Worm (Caenorhabditis elegans) whole organism, L1 larva: Measurements from ENCODE around the gene R08E5.1.

Experiments
- C16A3.4 ChIP-seq: fragments of 150-350 bp; optimal IDR thresholded peaks from 2 replicates; lab custom pipeline; 2014; ENCODE audit warnings: missing biosample characterization, missing genetic modification characterization
- C34B4.2 ChIP-seq: sonication (generic microtip); optimal IDR thresholded peaks from 2 replicates; lab custom pipeline; 2017; ENCODE audit warnings: mild to moderate bottlenecking, missing genetic modification characterization, missing compliant biosample characterization
- aha-1 ChIP-seq: fragments of 150-350 bp; optimal IDR thresholded peaks from 2 replicates; lab custom pipeline; 2014; ENCODE audit warnings: missing biosample characterization, missing genetic modification characterization
- alr-1 ChIP-seq: fragments of 200-800 bp; sonication (Bioruptor generic); optimal IDR thresholded peaks from 2 replicates; lab custom pipeline; 2018; ENCODE audit warnings: borderline replicate concordance, mild to moderate bottlenecking, missing genetic modification characterization, missing compliant biosample characterization
- aly-2 ChIP-seq: fragments of 150-350 bp; optimal IDR thresholded peaks from 2 replicates; lab custom pipeline; 2014; ENCODE audit warnings: missing biosample characterization, missing genetic modification characterization
- ama-1 ChIP-seq: fragments of 150-350 bp; optimal IDR thresholded peaks from 2 replicates; lab custom pipeline; 2014
- blmp-1 ChIP-seq: fragments of 150-350 bp; optimal IDR thresholded peaks from 2 replicates; lab custom pipeline; 2014; ENCODE audit warnings: missing biosample characterization, missing genetic modification characterization
- ceh-90 ChIP-seq: sonication (generic microtip); optimal IDR thresholded peaks from 2 replicates; lab custom pipeline; 2016; ENCODE audit warnings: missing genetic modification characterization, missing compliant biosample characterization
- ces-1 ChIP-seq: fragments of 150-350 bp; optimal IDR thresholded peaks from 2 replicates; lab custom pipeline; 2014; ENCODE audit warnings: missing biosample characterization, missing genetic modification reagents, missing genetic modification characterization
- dsc-1 ChIP-seq: sonication (generic microtip); optimal IDR thresholded peaks from 2 replicates; lab custom pipeline; 2016; ENCODE audit warnings: mild to moderate bottlenecking, missing genetic modification characterization, missing compliant biosample characterization
- egl-13 ChIP-seq: sonication (generic microtip); optimal IDR thresholded peaks from 2 replicates; lab custom pipeline; 2016; ENCODE audit warnings: missing genotype, missing genetic modification reagents, missing genetic modification characterization, missing compliant biosample characterization
- elt-2 ChIP-seq: sonication (generic microtip); optimal IDR thresholded peaks from 2 replicates; lab custom pipeline; 2016; ENCODE audit warnings: missing genetic modification characterization, mild to moderate bottlenecking, inconsistent platforms, missing compliant biosample characterization, missing genetic modification reagents
- fkh-4 ChIP-seq: sonication (generic microtip); optimal IDR thresholded peaks from 2 replicates; lab custom pipeline; 2016; ENCODE audit warnings: missing compliant biosample characterization, missing genetic modification characterization, borderline replicate concordance
- fkh-8 ChIP-seq: sonication (generic microtip); optimal IDR thresholded peaks from 2 replicates; lab custom pipeline; 2016; ENCODE audit warnings: mild to moderate bottlenecking, missing genetic modification characterization, missing compliant biosample characterization
- fos-1 ChIP-seq: fragments of 150-350 bp; optimal IDR thresholded peaks from 2 replicates; lab custom pipeline; 2014; ENCODE audit warnings: missing biosample characterization, missing genetic modification characterization
- grh-1 ChIP-seq: fragments of 200-800 bp; sonication (Bioruptor generic); IDR thresholded peaks from 2 replicates; pipeline ENCODE4 v1.3.6; 2022; ENCODE audit warnings: missing genetic modification reagents, missing genetic modification characterization, missing compliant biosample characterization
- hlh-17 ChIP-seq: fragments of 200-800 bp; sonication (Bioruptor generic); optimal IDR thresholded peaks from 2 replicates; lab custom pipeline; 2018; ENCODE audit warnings: missing genetic modification characterization, mild to moderate bottlenecking, missing compliant biosample characterization, moderate library complexity, borderline replicate concordance
- hpl-2 ChIP-seq: fragments of 150-350 bp; optimal IDR thresholded peaks from 2 replicates; lab custom pipeline; 2014; ENCODE audit warnings: missing biosample characterization, missing genetic modification reagents, missing genetic modification characterization
- isw-1 ChIP-seq: fragments of 200-800 bp; sonication (Bioruptor generic); IDR thresholded peaks from 2 replicates; pipeline ENCODE4 v1.3.6; 2022; ENCODE audit warnings: missing genetic modification characterization, missing compliant biosample characterization
- lin-15B ChIP-seq: fragments of 150-350 bp; sonication (generic microtip); optimal IDR thresholded peaks from 3 replicates; lab custom pipeline; 2014; ENCODE audit warnings: missing biosample characterization, missing genetic modification characterization
- lin-35 ChIP-seq, 2 experiments: fragments of 150-350 bp; optimal IDR thresholded peaks; 2 replicates each; lab custom pipeline; 2014; ENCODE audit warnings: missing biosample characterization in 2 of 2, missing genetic modification characterization in 2 of 2, missing genetic modification reagents in 2 of 2
- lin-39 ChIP-seq: fragments of 150-350 bp; optimal IDR thresholded peaks from 2 replicates; lab custom pipeline; 2014; ENCODE audit warnings: missing biosample characterization, missing genetic modification reagents, missing genetic modification characterization
- lir-3 ChIP-seq: sonication (generic microtip); optimal IDR thresholded peaks from 2 replicates; lab custom pipeline; 2016; ENCODE audit warnings: mild to moderate bottlenecking, missing genetic modification characterization, moderate library complexity, missing compliant biosample characterization; ENCODE audit not compliant: poor library complexity
- lsy-2 ChIP-seq, 2 experiments: fragments of 150-350 bp; optimal IDR thresholded peaks; 2 replicates each; lab custom pipeline; 2014; ENCODE audit warnings: missing biosample characterization in 2 of 2, missing genetic modification characterization in 2 of 2
- mab-9 ChIP-seq: fragments of 200-800 bp; sonication (Bioruptor generic); IDR thresholded peaks from 2 replicates; pipeline ENCODE4 v1.3.6; 2022; ENCODE audit warnings: missing genetic modification reagents, missing genetic modification characterization, missing compliant biosample characterization
- nhr-11 ChIP-seq: fragments of 150-350 bp; optimal IDR thresholded peaks from 2 replicates; lab custom pipeline; 2014; ENCODE audit warnings: missing biosample characterization, missing genetic modification characterization
- nhr-237 ChIP-seq: fragments of 150-350 bp; optimal IDR thresholded peaks from 2 replicates; lab custom pipeline; 2014; ENCODE audit warnings: missing biosample characterization, missing genetic modification characterization
- nhr-28 ChIP-seq: fragments of 150-350 bp; optimal IDR thresholded peaks from 2 replicates; lab custom pipeline; 2014; ENCODE audit warnings: missing biosample characterization, missing genetic modification characterization
- nhr-47 ChIP-seq: sonication (generic microtip); optimal IDR thresholded peaks from 2 replicates; lab custom pipeline; 2016; ENCODE audit warnings: mild to moderate bottlenecking, missing genetic modification characterization, moderate library complexity, missing compliant biosample characterization
- nhr-71 ChIP-seq: sonication (generic microtip); optimal IDR thresholded peaks from 2 replicates; lab custom pipeline; 2016; ENCODE audit warnings: mild to moderate bottlenecking, missing genetic modification characterization, moderate library complexity, missing compliant biosample characterization
- nhr-76 ChIP-seq: sonication (generic microtip); optimal IDR thresholded peaks from 2 replicates; lab custom pipeline; 2017; ENCODE audit warnings: missing biosample characterization, missing genetic modification characterization
- nhr-77 ChIP-seq: fragments of 150-350 bp; optimal IDR thresholded peaks from 2 replicates; lab custom pipeline; 2014; ENCODE audit warnings: missing biosample characterization, missing genetic modification characterization
- nhr-84 ChIP-seq: sonication (generic microtip); optimal IDR thresholded peaks from 2 replicates; lab custom pipeline; 2017; ENCODE audit warnings: missing biosample characterization, missing genetic modification characterization
- nhr-85 ChIP-seq: sonication (generic microtip); peaks from one replicate; lab custom pipeline; 2016; ENCODE audit warnings: missing genetic modification characterization, inconsistent platforms, missing compliant biosample characterization
- pag-3 ChIP-seq: sonication (generic microtip); optimal IDR thresholded peaks from 2 replicates; lab custom pipeline; 2017; ENCODE audit warnings: missing genetic modification characterization, mild to moderate bottlenecking, missing compliant biosample characterization, antibody characterized with exemption, borderline replicate concordance; ENCODE audit not compliant: insufficient read depth
- pqm-1 ChIP-seq: sonication (generic microtip); optimal IDR thresholded peaks from 3 replicates; lab custom pipeline; 2017; ENCODE audit warnings: missing biosample characterization, missing genetic modification characterization
- rnt-1 ChIP-seq: sonication (generic microtip); optimal IDR thresholded peaks from 2 replicates; lab custom pipeline; 2016; ENCODE audit warnings: mild to moderate bottlenecking, missing genetic modification characterization, moderate library complexity, missing compliant biosample characterization
- snu-23 ChIP-seq: sonication (generic microtip); optimal IDR thresholded peaks from 2 replicates; lab custom pipeline; 2016; ENCODE audit warnings: missing genetic modification characterization, missing compliant biosample characterization
- sox-4 ChIP-seq: sonication (generic microtip); optimal IDR thresholded peaks from 2 replicates; lab custom pipeline; 2016; ENCODE audit warnings: missing genetic modification characterization, missing compliant biosample characterization
- sup-37 ChIP-seq: fragments of 200-800 bp; sonication (Bioruptor generic); optimal IDR thresholded peaks from 2 replicates; lab custom pipeline; 2018; ENCODE audit warnings: mild to moderate bottlenecking, missing genetic modification characterization, missing compliant biosample characterization
- tbx-2 ChIP-seq: sonication (generic microtip); optimal IDR thresholded peaks from 2 replicates; lab custom pipeline; 2016; ENCODE audit warnings: missing genetic modification characterization, missing compliant biosample characterization
- tlp-1 ChIP-seq: fragments of 150-350 bp; optimal IDR thresholded peaks from 2 replicates; lab custom pipeline; 2014; ENCODE audit warnings: missing biosample characterization, missing genetic modification characterization
- unc-130 ChIP-seq: fragments of 150-350 bp; optimal IDR thresholded peaks from 2 replicates; lab custom pipeline; 2017; ENCODE audit warnings: missing biosample characterization, missing genetic modification characterization, inconsistent platforms
- unc-30 ChIP-seq: sonication (generic microtip); optimal IDR thresholded peaks from 2 replicates; lab custom pipeline; 2017; ENCODE audit warnings: missing biosample characterization, missing genetic modification characterization
- unc-62 ChIP-seq: fragments of 150-350 bp; optimal IDR thresholded peaks from 2 replicates; lab custom pipeline; 2014; ENCODE audit warnings: missing biosample characterization, missing genetic modification reagents, missing genetic modification characterization
- unc-98 ChIP-seq: fragments of 200-800 bp; sonication (Bioruptor generic); IDR thresholded peaks from 2 replicates; pipeline ENCODE4 v1.3.6; 2022; ENCODE audit warnings: missing genetic modification characterization, missing compliant biosample characterization
- vab-15 ChIP-seq: sonication (generic microtip); optimal IDR thresholded peaks from 2 replicates; lab custom pipeline; 2017; ENCODE audit warnings: missing genotype, mild to moderate bottlenecking, missing genetic modification characterization, missing compliant biosample characterization
- zag-1 ChIP-seq: fragments of 150-350 bp; optimal IDR thresholded peaks from 2 replicates; lab custom pipeline; 2014; ENCODE audit warnings: missing biosample characterization, missing genetic modification characterization
- ztf-11 ChIP-seq, 2 experiments: sonication (generic microtip); optimal IDR thresholded peaks; 2 replicates each; lab custom pipeline; 2016 to 2017; ENCODE audit warnings: missing genetic modification characterization in 2 of 2, missing biosample characterization in 1 of 2, missing compliant biosample characterization in 1 of 2
- ztf-4 ChIP-seq: fragments of 150-350 bp; optimal IDR thresholded peaks from 2 replicates; lab custom pipeline; 2014; ENCODE audit warnings: missing biosample characterization, missing genetic modification characterization

The R08E5.1 gene

ce11 chrV:3760839-3761238, 10.5 kb downstream of the R08E5.1 start, which contains the start of gene oac-55:
Gene oac-55, plus strand, starts transcription at chrV:3761139.
- TF ChIP-seq nhr-77 (tag; lab: Kevin White, UChicago), result no peak
- TF ChIP-seq ama-1 (lab: Kevin White, UChicago), result no peak
- TF ChIP-seq hpl-2 (GFP tag; lab: Kevin White, UChicago), result no peak
- no peak for TF ChIP-seq ces-1 (GFP tag; lab: Kevin White, UChicago)
- TF ChIP-seq elt-2, result no peak
- TF ChIP-seq lin-35 (GFP tag; optimal IDR thresholded peaks at IDR 0.05; lab: Kevin White, UChicago), result no peak
- no peak for TF ChIP-seq unc-62 (GFP tag; lab: Kevin White, UChicago)
- TF ChIP-seq rnt-1 (tag; lab: Kevin White, UChicago), result no peak
- TF ChIP-seq tbx-2 (tag; lab: Kevin White, UChicago), result no peak
- no peak for TF ChIP-seq lin-39 (tag; lab: Kevin White, UChicago)
- no peak for TF ChIP-seq pag-3 (tag; lab: Kevin White, UChicago)
- no peak for TF ChIP-seq snu-23 (GFP tag; lab: Kevin White, UChicago)
- TF ChIP-seq grh-1 (GFP tag; lab: Robert Waterston, UW), result no peak

ce11 chrV:3759419-3759915, 11.9 kb downstream of the R08E5.1 start, which contains the start of gene chk-1:
Gene chk-1, minus strand, starts transcription at chrV:3759469.
- no peak for TF ChIP-seq nhr-28 (tag; lab: Kevin White, UChicago)
- TF ChIP-seq mab-9, result no peak
- peak; percentile 47 for TF ChIP-seq unc-130 (tag; lab: Kevin White, UChicago)
- no peak for TF ChIP-seq zag-1
- TF ChIP-seq hpl-2 (GFP tag; lab: Kevin White, UChicago), result no peak
- no peak for TF ChIP-seq C34B4.2 (tag; lab: Kevin White, UChicago)
- no peak for TF ChIP-seq aha-1 (tag; lab: Kevin White, UChicago)
- peak; percentile 77 for TF ChIP-seq nhr-85 (tag; lab: Kevin White, UChicago)
- no peak for TF ChIP-seq pqm-1 (tag; lab: Kevin White, UChicago)
- peak; percentile 48 for TF ChIP-seq dsc-1 (tag; lab: Kevin White, UChicago)
- no peak for TF ChIP-seq sup-37 (GFP tag; lab: Kevin White, UChicago)
- peak in 1 of 2 experiments; percentile 29 for TF ChIP-seq ztf-11 (tag; optimal IDR thresholded peaks at IDR 0.05; lab: Kevin White, UChicago)
- no peak for TF ChIP-seq ama-1 (lab: Kevin White, UChicago)
- TF ChIP-seq tlp-1 (tag; lab: Kevin White, UChicago), result no peak
- peak; percentile 60 for TF ChIP-seq tbx-2 (tag; lab: Kevin White, UChicago)
- TF ChIP-seq nhr-11 (tag; lab: Kevin White, UChicago), result no peak
- TF ChIP-seq nhr-76 (tag; lab: Kevin White, UChicago), result no peak
- TF ChIP-seq unc-98 (GFP tag; lab: Robert Waterston, UW), result no peak
- TF ChIP-seq nhr-237 (tag; lab: Kevin White, UChicago), result no peak
- no peak for TF ChIP-seq alr-1 (tag; lab: Kevin White, UChicago)
- TF ChIP-seq nhr-47 (tag; lab: Kevin White, UChicago), result peak; percentile 76
- peak; percentile 25 for TF ChIP-seq isw-1 (GFP tag; lab: Robert Waterston, UW)
- no peak for TF ChIP-seq unc-30 (tag; lab: Kevin White, UChicago)
- no peak for TF ChIP-seq vab-15
- TF ChIP-seq C16A3.4 (tag; lab: Kevin White, UChicago), result peak; percentile 67
- TF ChIP-seq lin-15B (tag; lab: Kevin White, UChicago), result peak; percentile 72
- TF ChIP-seq ceh-90 (tag; lab: Kevin White, UChicago), result no peak
- TF ChIP-seq ztf-4, result no peak
- TF ChIP-seq elt-2, result no peak
- no peak for TF ChIP-seq lir-3 (tag; lab: Kevin White, UChicago)
- TF ChIP-seq snu-23 (GFP tag; lab: Kevin White, UChicago), result peak; percentile 76
- no peak for TF ChIP-seq fkh-4 (tag; lab: Kevin White, UChicago)
- TF ChIP-seq fkh-8, result peak; percentile 69
- TF ChIP-seq lsy-2 (tag; optimal IDR thresholded peaks at IDR 0.05; lab: Kevin White, UChicago), result peak; percentile 66 to 83
- TF ChIP-seq sox-4 (tag; lab: Kevin White, UChicago), result no peak
- TF ChIP-seq egl-13 (tag; lab: Kevin White, UChicago), result peak; percentile 46
- peak; percentile 77 for TF ChIP-seq nhr-71 (tag; lab: Kevin White, UChicago)
- TF ChIP-seq pag-3 (tag; lab: Kevin White, UChicago), result no peak
- TF ChIP-seq aly-2, result peak; percentile 4
- TF ChIP-seq fos-1 (tag; lab: Kevin White, UChicago), result no peak
- TF ChIP-seq unc-62 (GFP tag; lab: Kevin White, UChicago), result no peak
- TF ChIP-seq grh-1 (GFP tag; lab: Robert Waterston, UW), result peak; percentile 12; the same call in 1 of the 2 replicates
- TF ChIP-seq nhr-84 (tag; lab: Kevin White, UChicago), result no peak
- TF ChIP-seq blmp-1 (tag; lab: Kevin White, UChicago), result peak; percentile 61
- TF ChIP-seq hlh-17 (GFP tag; lab: Kevin White, UChicago), result no peak
